Worm (Caenorhabditis elegans) whole organism, late embryonic: ENCODE data around the gene F59D12.3.

ENCODE experiments used
- C08G9.2 ChIP-seq: sonication (generic microtip); optimal IDR thresholded peaks from 2 replicates; lab custom pipeline; 2016; ENCODE audit warnings: mild to moderate bottlenecking, missing genetic modification characterization, moderate library complexity, missing compliant biosample characterization
- C38D4.7 ChIP-seq: fragments of 200-800 bp; sonication (Bioruptor generic); optimal IDR thresholded peaks from 2 replicates; lab custom pipeline; 2018; ENCODE audit warnings: mild to moderate bottlenecking, missing genetic modification characterization, moderate library complexity, missing compliant biosample characterization
- F13H6.1 ChIP-seq: sonication (generic microtip); optimal IDR thresholded peaks from 2 replicates; lab custom pipeline; 2016; ENCODE audit warnings: missing genetic modification characterization, missing compliant biosample characterization
- K02D7.2 ChIP-seq: sonication (generic microtip); optimal IDR thresholded peaks from 2 replicates; lab custom pipeline; 2017; ENCODE audit warnings: mild to moderate bottlenecking, missing genetic modification characterization, missing compliant biosample characterization
- K09A11.1 ChIP-seq: sonication (generic microtip); optimal IDR thresholded peaks from 2 replicates; lab custom pipeline; 2017; ENCODE audit warnings: antibody characterized with exemption, mild to moderate bottlenecking, missing genetic modification characterization, missing compliant biosample characterization; ENCODE audit not compliant: insufficient read depth
- T23F11.4 ChIP-seq: fragments of 200-800 bp; sonication (Bioruptor generic); optimal IDR thresholded peaks from 2 replicates; lab custom pipeline; 2018; ENCODE audit warnings: mild to moderate bottlenecking, missing genetic modification characterization, missing compliant biosample characterization
- ama-1 ChIP-seq: fragments of 150-350 bp; optimal IDR thresholded peaks from 2 replicates; lab custom pipeline; 2014
- ceh-14 ChIP-seq: sonication (generic microtip); optimal IDR thresholded peaks from 2 replicates; lab custom pipeline; 2016; ENCODE audit warnings: missing genotype, missing genetic modification characterization, missing compliant biosample characterization
- ceh-18 ChIP-seq: sonication (generic microtip); optimal IDR thresholded peaks from 2 replicates; lab custom pipeline; 2016; ENCODE audit warnings: missing genetic modification characterization, missing compliant biosample characterization
- ceh-19 ChIP-seq: fragments of 200-800 bp; sonication (Bioruptor generic); optimal IDR thresholded peaks from 2 replicates; lab custom pipeline; 2018; ENCODE audit warnings: mild to moderate bottlenecking, missing genetic modification characterization, missing compliant biosample characterization
- ceh-22 ChIP-seq: sonication (generic microtip); optimal IDR thresholded peaks from 2 replicates; lab custom pipeline; 2017; ENCODE audit warnings: missing biosample characterization, missing genetic modification characterization
- ceh-24 ChIP-seq: sonication (generic microtip); optimal IDR thresholded peaks from 2 replicates; lab custom pipeline; 2016; ENCODE audit warnings: mild to moderate bottlenecking, missing genetic modification characterization, missing compliant biosample characterization
- ceh-31 ChIP-seq: sonication (generic microtip); optimal IDR thresholded peaks from 2 replicates; lab custom pipeline; 2016; ENCODE audit warnings: missing genetic modification characterization, missing compliant biosample characterization
- ceh-34 ChIP-seq: sonication (generic microtip); optimal IDR thresholded peaks from 2 replicates; lab custom pipeline; 2016; ENCODE audit warnings: mild to moderate bottlenecking, missing genetic modification characterization, missing compliant biosample characterization
- ceh-45 ChIP-seq: fragments of 200-800 bp; sonication (Bioruptor generic); IDR thresholded peaks from 2 replicates; pipeline ENCODE4 v1.3.6; 2022; ENCODE audit warnings: missing genetic modification reagents, missing genetic modification characterization, missing compliant biosample characterization
- ceh-48 ChIP-seq: sonication (generic microtip); optimal IDR thresholded peaks from 2 replicates; lab custom pipeline; 2016; ENCODE audit warnings: missing genetic modification characterization, inconsistent platforms, missing compliant biosample characterization
- dmd-4 ChIP-seq: sonication (generic microtip); optimal IDR thresholded peaks from 2 replicates; lab custom pipeline; 2016; ENCODE audit warnings: borderline replicate concordance, missing genetic modification characterization, missing compliant biosample characterization
- dve-1 ChIP-seq: sonication (generic microtip); optimal IDR thresholded peaks from 2 replicates; lab custom pipeline; 2017; ENCODE audit warnings: antibody characterized with exemption, mild to moderate bottlenecking, missing genetic modification characterization, missing compliant biosample characterization
- elt-2 ChIP-seq: sonication (generic microtip); optimal IDR thresholded peaks from 2 replicates; lab custom pipeline; 2016; ENCODE audit warnings: missing genetic modification reagents, missing genetic modification characterization, missing compliant biosample characterization
- ets-4 ChIP-seq: sonication (generic microtip); optimal IDR thresholded peaks from 2 replicates; lab custom pipeline; 2016; ENCODE audit warnings: missing genetic modification characterization, missing compliant biosample characterization
- eyg-1 ChIP-seq: sonication (generic microtip); optimal IDR thresholded peaks from 2 replicates; lab custom pipeline; 2016; ENCODE audit warnings: missing genotype, missing genetic modification characterization, missing compliant biosample characterization
- fkh-10 ChIP-seq: fragments of 150-350 bp; optimal IDR thresholded peaks from 2 replicates; lab custom pipeline; 2014; ENCODE audit warnings: missing biosample characterization, missing genetic modification reagents, missing genetic modification characterization
- fkh-6 ChIP-seq: sonication (generic microtip); optimal IDR thresholded peaks from 2 replicates; lab custom pipeline; 2016; ENCODE audit warnings: missing genetic modification characterization, missing compliant biosample characterization
- gmeb-2 ChIP-seq: sonication (generic microtip); optimal IDR thresholded peaks from 2 replicates; lab custom pipeline; 2016; ENCODE audit warnings: missing genetic modification characterization, inconsistent platforms, missing compliant biosample characterization
- hlh-13 ChIP-seq: fragments of 200-800 bp; sonication (Bioruptor generic); optimal IDR thresholded peaks from 2 replicates; lab custom pipeline; 2018; ENCODE audit warnings: mild to moderate bottlenecking, missing genetic modification characterization, missing compliant biosample characterization
- hlh-6 ChIP-seq: sonication (generic microtip); optimal IDR thresholded peaks from 2 replicates; lab custom pipeline; 2016; ENCODE audit warnings: missing genotype, missing genetic modification characterization, missing compliant biosample characterization
- lin-11 ChIP-seq: fragments of 200-800 bp; sonication (Bioruptor generic); optimal IDR thresholded peaks from 2 replicates; lab custom pipeline; 2018; ENCODE audit warnings: mild to moderate bottlenecking, missing genetic modification characterization, missing compliant biosample characterization
- mec-3 ChIP-seq: sonication (generic microtip); optimal IDR thresholded peaks from 2 replicates; lab custom pipeline; 2016; ENCODE audit warnings: borderline replicate concordance, missing genetic modification characterization, missing compliant biosample characterization
- nhr-11 ChIP-seq: fragments of 150-350 bp; optimal IDR thresholded peaks from 2 replicates; lab custom pipeline; 2014; ENCODE audit warnings: missing biosample characterization, missing genetic modification characterization
- nhr-232 ChIP-seq: sonication (generic microtip); optimal IDR thresholded peaks from 2 replicates; lab custom pipeline; 2016; ENCODE audit warnings: missing genetic modification characterization, missing compliant biosample characterization
- odd-2 ChIP-seq: sonication (generic microtip); optimal IDR thresholded peaks from 2 replicates; lab custom pipeline; 2017; ENCODE audit warnings: antibody characterized with exemption, mild to moderate bottlenecking, missing genetic modification characterization, missing compliant biosample characterization
- pax-1 ChIP-seq: fragments of 150-350 bp; optimal IDR thresholded peaks from 2 replicates; lab custom pipeline; 2014; ENCODE audit warnings: missing biosample characterization, missing genetic modification characterization
- pha-2 ChIP-seq: sonication (generic microtip); optimal IDR thresholded peaks from 2 replicates; lab custom pipeline; 2017; ENCODE audit warnings: mild to moderate bottlenecking, missing genetic modification characterization, missing compliant biosample characterization
- pha-4 ChIP-seq: fragments of 150-350 bp; optimal IDR thresholded peaks from 2 replicates; lab custom pipeline; 2018; ENCODE audit warnings: missing biosample characterization, missing genetic modification reagents, missing genetic modification characterization
- pqm-1 ChIP-seq: sonication (generic microtip); optimal IDR thresholded peaks from 2 replicates; lab custom pipeline; 2016; ENCODE audit warnings: missing genetic modification characterization, missing compliant biosample characterization
- pros-1 ChIP-seq: fragments of 150-350 bp; optimal IDR thresholded peaks from 2 replicates; lab custom pipeline; 2014; ENCODE audit warnings: missing biosample characterization, missing genetic modification reagents, missing genetic modification characterization
- ref-2 ChIP-seq: sonication (generic microtip); optimal IDR thresholded peaks from 2 replicates; lab custom pipeline; 2016; ENCODE audit warnings: missing genetic modification characterization, missing compliant biosample characterization
- rnt-1 ChIP-seq: sonication (generic microtip); optimal IDR thresholded peaks from 2 replicates; lab custom pipeline; 2016; ENCODE audit warnings: missing genetic modification characterization, missing compliant biosample characterization
- sdc-2 ChIP-seq: sonication (generic microtip); optimal IDR thresholded peaks from 2 replicates; lab custom pipeline; 2016; ENCODE audit warnings: missing genotype, missing genetic modification characterization, missing compliant biosample characterization
- sox-2 ChIP-seq: fragments of 200-800 bp; sonication (Bioruptor generic); IDR thresholded peaks from 2 replicates; pipeline ENCODE4 v1.3.6; 2022; ENCODE audit warnings: missing genetic modification reagents, missing genetic modification characterization, missing compliant biosample characterization
- sox-4 ChIP-seq: sonication (generic microtip); optimal IDR thresholded peaks from 2 replicates; lab custom pipeline; 2017; ENCODE audit warnings: mild to moderate bottlenecking, missing genetic modification characterization, inconsistent platforms, missing compliant biosample characterization
- syd-9 ChIP-seq: sonication (generic microtip); optimal IDR thresholded peaks from 2 replicates; lab custom pipeline; 2016; ENCODE audit warnings: mild to moderate bottlenecking, missing genetic modification characterization, moderate library complexity, missing compliant biosample characterization
- tbx-2 ChIP-seq: sonication (generic microtip); optimal IDR thresholded peaks from 2 replicates; lab custom pipeline; 2016; ENCODE audit warnings: missing genetic modification characterization, missing compliant biosample characterization
- ttx-3 ChIP-seq: sonication (generic microtip); optimal IDR thresholded peaks from 2 replicates; lab custom pipeline; 2016; ENCODE audit warnings: missing genetic modification reagents, missing genetic modification characterization, missing compliant biosample characterization
- unc-3 ChIP-seq, 2 experiments: fragments of 200-800 bp in 1 of 2; sonication (Bioruptor generic) in 1 of 2; sonication (generic microtip) in 1 of 2; conservative IDR thresholded peaks in 1 of 2; optimal IDR thresholded peaks in 1 of 2; 2 replicates each; pipeline versions ENCODE4 v1.3.6 to Lab custom; 2016 to 2022; ENCODE audit warnings: missing compliant biosample characterization in 2 of 2, missing genetic modification characterization in 2 of 2, missing genetic modification reagents in 1 of 2
- unc-55 ChIP-seq: sonication (generic microtip); optimal IDR thresholded peaks from 2 replicates; lab custom pipeline; 2017; ENCODE audit warnings: missing biosample characterization, missing genetic modification reagents, missing genetic modification characterization
- unc-86 ChIP-seq: sonication (generic microtip); optimal IDR thresholded peaks from 2 replicates; lab custom pipeline; 2016; ENCODE audit warnings: missing genetic modification characterization, missing compliant biosample characterization

The F59D12.3 gene

ce11 chrX:15606585-15607276, 44.0 kb downstream of the F59D12.3 start, which contains the start of gene rab-14 (continued):
- TF ChIP-seq ceh-34 (tag; lab: Kevin White, UChicago) = peak; percentile 60
- TF ChIP-seq ceh-18 (tag; lab: Kevin White, UChicago) = no peak
- peak; percentile 13 for TF ChIP-seq pros-1 (tag; lab: Kevin White, UChicago)
- no peak for TF ChIP-seq nhr-232 (tag; lab: Kevin White, UChicago)
- no peak for TF ChIP-seq lin-11 (tag; lab: Kevin White, UChicago)
- no peak for TF ChIP-seq C08G9.2 (tag; lab: Kevin White, UChicago)
- no peak for TF ChIP-seq C38D4.7 (GFP tag; lab: Kevin White, UChicago)
- TF ChIP-seq ref-2 (tag; lab: Kevin White, UChicago) = peak; percentile 30
- TF ChIP-seq pha-4 (tag; lab: Kevin White, UChicago) = no peak
- no peak for TF ChIP-seq fkh-10 (GFP tag; lab: Kevin White, UChicago)
- TF ChIP-seq odd-2 (tag; lab: Kevin White, UChicago) = no peak
- no peak for TF ChIP-seq syd-9
- no peak for TF ChIP-seq dmd-4
- TF ChIP-seq ceh-45 (GFP tag; lab: Robert Waterston, UW) = no peak
- TF ChIP-seq hlh-13 (GFP tag; lab: Kevin White, UChicago) = no peak
- peak; percentile 53 for TF ChIP-seq tbx-2 (tag; lab: Kevin White, UChicago)
- no peak for TF ChIP-seq unc-86
- TF ChIP-seq nhr-11 (tag; lab: Kevin White, UChicago) = no peak
- TF ChIP-seq mec-3 (tag; lab: Kevin White, UChicago) = no peak
- no peak for TF ChIP-seq ceh-19 (GFP tag; lab: Kevin White, UChicago)
- TF ChIP-seq unc-55 (GFP tag; lab: Kevin White, UChicago) = peak; percentile 14
- peak; percentile 80 for TF ChIP-seq ceh-31
- TF ChIP-seq ceh-22 (tag; lab: Kevin White, UChicago) = no peak
- no peak for TF ChIP-seq T23F11.4
- peak; percentile 59 for TF ChIP-seq K09A11.1 (tag; lab: Kevin White, UChicago)
- peak; percentile 8 for TF ChIP-seq fkh-6 (tag; lab: Kevin White, UChicago)
- 0 out of 2 replicates have a peak, but pooled peaks have one; percentile 23 for TF ChIP-seq unc-3 (GFP tag; conservative IDR thresholded peaks at IDR 0.05; lab: Robert Waterston, UW)
- no peak for TF ChIP-seq unc-3 (tag; optimal IDR thresholded peaks at IDR 0.05; lab: Kevin White, UChicago)
- peak; percentile 16 for TF ChIP-seq elt-2 (tag; lab: Kevin White, UChicago)
- no peak for TF ChIP-seq pqm-1 (tag; lab: Kevin White, UChicago)
- TF ChIP-seq pha-2 (tag; lab: Kevin White, UChicago) = no peak
- TF ChIP-seq sox-4 (tag; lab: Kevin White, UChicago) = no peak
- TF ChIP-seq F13H6.1 (tag; lab: Kevin White, UChicago) = no peak
- peak; percentile 14 for TF ChIP-seq ceh-14 (tag; lab: Kevin White, UChicago)
- no peak for TF ChIP-seq rnt-1
- TF ChIP-seq pax-1 (tag; lab: Kevin White, UChicago) = no peak
- no peak for TF ChIP-seq ama-1 (lab: Kevin White, UChicago)
- TF ChIP-seq hlh-6 (tag; lab: Kevin White, UChicago) = peak; percentile 15
- TF ChIP-seq ceh-48 (tag; lab: Kevin White, UChicago) = peak; percentile 28
- no peak for TF ChIP-seq ceh-24
- TF ChIP-seq ttx-3 (tag; lab: Kevin White, UChicago) = no peak
- TF ChIP-seq sox-2 = no peak

DNA sequence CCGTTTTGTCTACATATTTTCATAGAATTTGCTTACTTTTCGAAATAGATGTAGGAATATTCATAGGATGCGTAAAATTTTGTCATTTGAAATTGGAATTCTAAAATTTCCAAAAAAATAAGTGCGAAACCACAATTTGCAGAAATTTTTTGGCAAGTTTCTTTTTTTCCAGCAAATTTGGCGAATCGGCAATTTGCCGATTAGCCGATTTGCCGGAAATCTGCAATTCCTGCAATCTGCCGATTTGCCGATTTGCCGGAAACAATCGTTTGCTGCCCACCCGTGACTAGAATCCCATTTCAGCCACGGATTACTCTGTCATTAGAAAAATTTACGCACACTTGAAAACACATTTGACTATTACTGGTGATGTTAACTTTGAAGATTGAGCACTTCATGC, 46.5 kb downstream of the F59D12.3 start:
- no peak for TF ChIP-seq rnt-1
- no peak for TF ChIP-seq nhr-232 (tag; lab: Kevin White, UChicago)
- TF ChIP-seq sox-4 (tag; lab: Kevin White, UChicago) = no peak
- no peak for TF ChIP-seq hlh-6 (tag; lab: Kevin White, UChicago)
- no peak for TF ChIP-seq K02D7.2 (tag; lab: Kevin White, UChicago)
- no peak for TF ChIP-seq sdc-2 (tag; lab: Kevin White, UChicago)
- TF ChIP-seq ets-4 (tag; lab: Kevin White, UChicago) = no peak
- no peak for TF ChIP-seq pqm-1 (tag; lab: Kevin White, UChicago)
- TF ChIP-seq ttx-3 (tag; lab: Kevin White, UChicago) = no peak
- no peak for TF ChIP-seq pha-4 (tag; lab: Kevin White, UChicago)
- no peak for TF ChIP-seq eyg-1 (tag; lab: Kevin White, UChicago)
- TF ChIP-seq mec-3 (tag; lab: Kevin White, UChicago) = no peak
- no peak for TF ChIP-seq tbx-2 (tag; lab: Kevin White, UChicago)
- no peak for TF ChIP-seq gmeb-2 (tag; lab: Kevin White, UChicago)
- no peak for TF ChIP-seq ceh-22 (tag; lab: Kevin White, UChicago)
- TF ChIP-seq ceh-45 (GFP tag; lab: Robert Waterston, UW) = no peak
- no peak for TF ChIP-seq dve-1 (tag; lab: Kevin White, UChicago)
- no peak for TF ChIP-seq sox-2
